Worm (Caenorhabditis elegans): Measurements from ENCODE around the gene M110.10.

The M110.10 gene

DNA sequence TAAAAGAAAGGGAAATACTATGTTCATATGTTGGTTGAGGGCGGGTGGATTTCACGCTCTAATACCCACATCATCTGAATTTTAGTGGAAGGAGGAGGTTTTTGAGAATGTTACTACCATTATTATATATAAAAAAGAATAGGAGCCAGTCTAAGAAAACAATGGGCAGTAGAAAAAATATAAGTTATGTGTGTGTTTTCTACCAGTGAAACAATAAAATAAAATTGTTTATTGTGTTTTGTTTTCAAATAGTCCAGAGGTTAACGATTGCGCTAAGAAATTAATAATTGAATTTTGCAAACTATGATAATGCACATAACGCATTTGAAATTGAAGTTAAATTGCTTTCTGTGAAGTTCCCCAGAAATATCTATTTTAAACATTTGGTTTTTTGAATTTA, 4.8 kb downstream of the M110.10 start, which contains the start of gene M110.8:
TSS of gene M110.8 (minus strand) at position 101 of the 400 bp plus-strand sequence.
- TF ChIP-seq tbx-37 (GFP tag; conservative IDR thresholded peaks at IDR 0.05) = no peak
- no peak for TF ChIP-seq flt-1 (GFP tag; IDR thresholded peaks at IDR 0.05)
- no peak for TF ChIP-seq tra-4 (tag; optimal IDR thresholded peaks at IDR 0.05)
- TF ChIP-seq pes-1 (GFP tag; IDR thresholded peaks at IDR 0.05) = no peak
- TF ChIP-seq hmbx-1 (tag; optimal IDR thresholded peaks at IDR 0.05) = no peak
- no peak for TF ChIP-seq B0310.2 (tag; optimal IDR thresholded peaks at IDR 0.05)
- TF ChIP-seq ceh-36 (tag; optimal IDR thresholded peaks at IDR 0.05) = no peak
- TF ChIP-seq tbx-11 (GFP tag; IDR thresholded peaks at IDR 0.05) = no peak
- TF ChIP-seq aly-1 (tag; optimal IDR thresholded peaks at IDR 0.05) = no peak
- TF ChIP-seq hnd-1 (tag; optimal IDR thresholded peaks at IDR 0.05) = no peak
- TF ChIP-seq ceh-13 (GFP tag; optimal IDR thresholded peaks at IDR 0.05) = no peak
- TF ChIP-seq F13C5.2 (tag; optimal IDR thresholded peaks at IDR 0.05) = no peak
- no peak for TF ChIP-seq ama-1 (optimal IDR thresholded peaks at IDR 0.05)
- no peak for TF ChIP-seq scrt-1 (GFP tag; IDR thresholded peaks at IDR 0.05)
- no peak for TF ChIP-seq ets-7 (tag; optimal IDR thresholded peaks at IDR 0.05)
- TF ChIP-seq hmg-4 (GFP tag; optimal IDR thresholded peaks at IDR 0.05) = no peak
- no peak for TF ChIP-seq sea-1 (GFP tag; conservative IDR thresholded peaks at IDR 0.05)

DNA sequence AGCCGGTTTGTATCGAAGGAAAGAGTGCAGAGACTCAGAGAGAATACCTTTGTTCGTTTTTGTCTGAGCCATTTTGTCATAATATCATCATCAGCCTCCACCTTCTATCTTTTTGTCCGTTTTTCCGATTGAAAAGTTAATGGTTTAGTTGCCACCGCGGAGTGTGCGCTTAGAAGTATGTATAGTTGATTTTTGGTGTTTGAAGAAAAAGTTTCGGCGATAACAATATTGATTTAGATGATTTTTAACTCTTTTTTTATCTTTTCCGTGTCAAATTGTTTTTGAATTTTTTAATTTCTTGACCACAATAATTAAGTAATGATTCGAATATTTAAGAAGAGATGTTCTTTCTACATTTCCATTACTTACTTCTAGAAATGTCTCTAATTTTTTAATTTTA, 8.7 kb downstream of the M110.10 start:
- no peak for TF ChIP-seq pes-1 (GFP tag; IDR thresholded peaks at IDR 0.05)

DNA sequence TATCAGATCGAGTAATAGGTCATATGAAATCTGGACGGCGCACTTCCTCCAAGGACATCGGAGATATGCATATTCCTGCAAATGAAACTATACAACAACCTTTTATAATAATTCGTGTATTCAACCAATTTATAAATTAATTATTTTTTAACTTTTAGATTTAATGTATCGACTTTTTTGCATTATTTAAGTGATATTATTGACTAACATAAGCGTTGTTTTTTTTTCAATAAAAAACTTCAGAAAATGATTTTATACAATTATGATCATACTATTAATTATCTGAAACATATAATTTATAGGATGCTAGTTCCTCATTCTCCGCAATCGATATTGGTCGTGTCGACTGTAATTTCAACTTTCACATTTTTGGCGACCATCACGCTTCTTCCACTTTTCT, 10.2 kb downstream of the M110.10 start, which contains the start of gene col-76:
TSS of gene col-76 (plus strand) at position 301 of the 400 bp plus-strand sequence.
- TF ChIP-seq ama-1 (optimal IDR thresholded peaks at IDR 0.05) (no peak), flt-1 (GFP tag; IDR thresholded peaks at IDR 0.05) (no peak), ceh-36 (tag; optimal IDR thresholded peaks at IDR 0.05) (no peak), hmbx-1 (tag; optimal IDR thresholded peaks at IDR 0.05) (no peak), tra-4 (tag; optimal IDR thresholded peaks at IDR 0.05) (no peak), tbx-11 (GFP tag; IDR thresholded peaks at IDR 0.05) (no peak), ceh-13 (GFP tag; optimal IDR thresholded peaks at IDR 0.05) (no peak), sea-1 (GFP tag; conservative IDR thresholded peaks at IDR 0.05) (no peak), scrt-1 (GFP tag; IDR thresholded peaks at IDR 0.05) (no peak), hmg-4 (GFP tag; optimal IDR thresholded peaks at IDR 0.05) (no peak), F13C5.2 (tag; optimal IDR thresholded peaks at IDR 0.05) (no peak), hnd-1 (tag; optimal IDR thresholded peaks at IDR 0.05) (no peak), ets-7 (tag; optimal IDR thresholded peaks at IDR 0.05) (no peak), tbx-37 (GFP tag; conservative IDR thresholded peaks at IDR 0.05) (no peak), B0310.2 (tag; optimal IDR thresholded peaks at IDR 0.05) (no peak), pes-1 (GFP tag; IDR thresholded peaks at IDR 0.05) (no peak), aly-1 (tag; optimal IDR thresholded peaks at IDR 0.05) (no peak)

DNA sequence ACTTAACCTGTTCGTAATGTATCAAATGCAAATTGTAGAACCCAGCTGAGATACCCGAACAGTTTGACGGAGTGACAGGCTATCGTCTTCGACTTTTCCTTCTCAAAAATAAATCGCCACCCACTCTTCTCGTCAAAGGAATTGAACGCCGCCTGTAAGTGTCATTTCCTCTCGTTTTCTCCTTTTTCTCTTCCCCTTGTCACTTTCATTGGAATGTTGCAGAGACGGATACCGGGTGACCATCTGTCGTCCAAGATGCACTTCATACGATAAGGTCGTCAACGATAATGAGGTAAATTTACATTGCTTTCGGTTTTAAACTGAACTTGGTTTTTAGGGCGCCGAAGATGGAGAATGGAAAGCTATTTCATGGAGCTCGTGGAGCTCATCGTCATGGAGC, 14.5 kb downstream of the M110.10 start:
- no peak for TF ChIP-seq F13C5.2 (tag; optimal IDR thresholded peaks at IDR 0.05)
- no peak for TF ChIP-seq ets-7 (tag; optimal IDR thresholded peaks at IDR 0.05)
- no peak for TF ChIP-seq scrt-1 (GFP tag; IDR thresholded peaks at IDR 0.05)
- TF ChIP-seq tbx-11 (GFP tag; IDR thresholded peaks at IDR 0.05) = no peak
- no peak for TF ChIP-seq tbx-37 (GFP tag; conservative IDR thresholded peaks at IDR 0.05)
- TF ChIP-seq ceh-13 (GFP tag; optimal IDR thresholded peaks at IDR 0.05) = no peak
- TF ChIP-seq flt-1 (GFP tag; IDR thresholded peaks at IDR 0.05) = no peak
- TF ChIP-seq sea-1 (GFP tag; conservative IDR thresholded peaks at IDR 0.05) = no peak

DNA sequence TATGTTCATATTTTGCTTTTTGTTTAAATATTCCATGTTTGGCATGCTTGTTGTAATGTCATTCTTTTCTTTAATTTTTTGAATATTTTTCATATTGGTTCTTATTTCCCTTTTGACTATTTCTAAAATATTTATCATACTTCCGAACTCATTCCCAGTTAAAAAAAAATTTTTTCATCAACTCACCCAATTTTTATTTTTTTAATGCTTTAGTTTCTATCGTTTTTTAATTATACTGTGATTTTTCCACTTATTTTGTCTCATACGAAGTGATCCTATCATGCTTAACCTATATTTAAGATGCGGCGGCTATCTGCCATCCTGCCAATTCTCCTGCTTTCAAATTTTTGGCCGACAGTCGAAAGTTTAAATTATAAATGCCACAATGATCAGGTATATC, 15.8 kb downstream of the M110.10 start, which contains the start of gene qua-1:
TSS of gene qua-1 (plus strand) at position 301 of the 400 bp plus-strand sequence.
- TF ChIP-seq sea-1 (GFP tag; conservative IDR thresholded peaks at IDR 0.05) (no peak), tbx-37 (GFP tag; conservative IDR thresholded peaks at IDR 0.05) (no peak), scrt-1 (GFP tag; IDR thresholded peaks at IDR 0.05) (no peak), tbx-11 (GFP tag; IDR thresholded peaks at IDR 0.05) (no peak), hmg-4 (GFP tag; optimal IDR thresholded peaks at IDR 0.05) (no peak), hnd-1 (tag; optimal IDR thresholded peaks at IDR 0.05) (no peak), flt-1 (GFP tag; IDR thresholded peaks at IDR 0.05) (no peak), aly-1 (tag; optimal IDR thresholded peaks at IDR 0.05) (no peak), F13C5.2 (tag; optimal IDR thresholded peaks at IDR 0.05) (no peak), hmbx-1 (tag; optimal IDR thresholded peaks at IDR 0.05) (no peak), B0310.2 (tag; optimal IDR thresholded peaks at IDR 0.05) (no peak), ama-1 (optimal IDR thresholded peaks at IDR 0.05) (no peak), pes-1 (GFP tag; IDR thresholded peaks at IDR 0.05) (no peak), ceh-13 (GFP tag; optimal IDR thresholded peaks at IDR 0.05) (no peak), ceh-36 (tag; optimal IDR thresholded peaks at IDR 0.05) (no peak), tra-4 (tag; optimal IDR thresholded peaks at IDR 0.05) (no peak), ets-7 (tag; optimal IDR thresholded peaks at IDR 0.05) (no peak)

DNA sequence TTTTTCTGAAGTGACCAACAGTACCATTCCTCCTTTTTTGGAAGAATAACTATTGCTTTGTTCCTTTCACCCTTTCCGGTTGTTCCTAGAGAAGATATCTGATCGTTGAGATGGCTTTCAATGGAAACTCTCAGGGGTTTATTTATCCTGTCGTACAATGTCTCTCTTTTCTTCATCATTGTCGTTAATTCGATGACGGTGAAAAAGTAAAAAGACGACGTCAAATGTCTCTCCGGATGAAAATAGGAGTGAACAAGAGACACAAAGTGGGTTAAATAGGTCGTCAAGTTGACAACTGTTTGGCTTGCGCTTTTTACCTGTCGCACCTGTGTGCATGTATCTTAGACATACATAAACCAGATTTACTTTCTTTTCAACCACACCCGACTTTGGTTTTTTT, 20.3 kb downstream of the M110.10 start:
- no peak for TF ChIP-seq flt-1 (GFP tag; IDR thresholded peaks at IDR 0.05)
- TF ChIP-seq hnd-1 (tag; optimal IDR thresholded peaks at IDR 0.05) = no peak
- TF ChIP-seq ceh-13 (GFP tag; optimal IDR thresholded peaks at IDR 0.05) = no peak
- no peak for TF ChIP-seq hmg-4 (GFP tag; optimal IDR thresholded peaks at IDR 0.05)
- no peak for TF ChIP-seq ama-1 (optimal IDR thresholded peaks at IDR 0.05)
- no peak for TF ChIP-seq pes-1 (GFP tag; IDR thresholded peaks at IDR 0.05)
- no peak for TF ChIP-seq tra-4 (tag; optimal IDR thresholded peaks at IDR 0.05)
- TF ChIP-seq sea-1 (GFP tag; conservative IDR thresholded peaks at IDR 0.05) = no peak
- no peak for TF ChIP-seq ets-7 (tag; optimal IDR thresholded peaks at IDR 0.05)

DNA sequence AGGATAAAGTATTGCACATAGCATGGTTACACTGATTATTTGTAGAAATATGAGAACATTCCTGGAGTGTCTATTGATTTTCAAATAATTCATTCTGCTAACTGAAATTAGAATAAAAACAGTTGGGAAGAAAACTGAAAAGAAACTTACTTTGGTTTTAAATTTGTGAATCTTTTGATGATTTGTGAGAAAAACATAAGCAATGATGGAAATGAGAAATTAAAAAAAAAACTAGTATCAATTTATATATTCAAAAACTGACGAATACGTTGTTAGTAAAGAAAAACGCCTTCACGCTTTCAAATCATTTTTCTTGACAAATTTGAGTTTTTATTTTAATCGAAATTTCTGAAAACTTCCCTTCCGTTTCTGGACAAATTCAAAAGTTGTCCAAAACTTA, 21.1 kb downstream of the M110.10 start, which contains the start of gene T05C12.9:
TSS of gene T05C12.9 (minus strand) at position 101 of the 400 bp plus-strand sequence.
- TF ChIP-seq tbx-37 (GFP tag; conservative IDR thresholded peaks at IDR 0.05) (no peak), sea-1 (GFP tag; conservative IDR thresholded peaks at IDR 0.05) (no peak), aly-1 (tag; optimal IDR thresholded peaks at IDR 0.05) (no peak), ama-1 (optimal IDR thresholded peaks at IDR 0.05) (no peak), scrt-1 (GFP tag; IDR thresholded peaks at IDR 0.05) (no peak), flt-1 (GFP tag; IDR thresholded peaks at IDR 0.05) (no peak), ceh-36 (tag; optimal IDR thresholded peaks at IDR 0.05) (no peak), ets-7 (tag; optimal IDR thresholded peaks at IDR 0.05) (no peak), tbx-11 (GFP tag; IDR thresholded peaks at IDR 0.05) (no peak), tra-4 (tag; optimal IDR thresholded peaks at IDR 0.05) (no peak)
